Fruit fly (Drosophila melanogaster) whole organism, embryonic: ENCODE measurements around the gene BtbVII.

Experiments
- ATbp ChIP-seq: fragments of 200-800 bp; sonication (Bioruptor generic); optimal IDR thresholded peaks from 2 replicates; lab custom pipeline; 2017; ENCODE audit warnings: missing biosample characterization, mild to moderate bottlenecking, missing genetic modification characterization, missing genetic modification reagents
- Atf6 ChIP-seq: fragments of 200-800 bp; sonication (Bioruptor generic); IDR thresholded peaks from 2 replicates; pipeline ENCODE4 v1.3.6; 2022; ENCODE audit warnings: missing biosample characterization, missing genetic modification characterization
- CG10321 ChIP-seq: fragments of 200-800 bp; sonication (Bioruptor generic); IDR thresholded peaks from 2 replicates; pipeline ENCODE4 v1.3.6; 2022; ENCODE audit warnings: missing biosample characterization, missing genetic modification characterization
- CG11560 ChIP-seq: fragments of 200-800 bp; sonication (Bioruptor generic); IDR thresholded peaks from 3 replicates; pipeline ENCODE4 v1.3.6; 2022; ENCODE audit warnings: missing biosample characterization, missing genetic modification characterization
- CG11723 ChIP-seq: fragments of 200-800 bp; sonication (Bioruptor generic); optimal IDR thresholded peaks from 2 replicates; lab custom pipeline; 2017; ENCODE audit warnings: missing biosample characterization, mild to moderate bottlenecking, missing genetic modification characterization
- CG12071 ChIP-seq: fragments of 200-800 bp; sonication (Bioruptor generic); optimal IDR thresholded peaks from 3 replicates; lab custom pipeline; 2018; ENCODE audit warnings: missing biosample characterization, mild to moderate bottlenecking, missing genetic modification characterization
- CG13287 ChIP-seq: fragments of 200-800 bp; sonication (Bioruptor generic); IDR thresholded peaks from 2 replicates; pipeline ENCODE4 v1.3.6; 2022; ENCODE audit warnings: missing biosample characterization, missing genetic modification characterization; ENCODE audit not compliant: partially characterized antibody
- CG13624 ChIP-seq: fragments of 200-800 bp; sonication (Bioruptor generic); optimal IDR thresholded peaks from 2 replicates; lab custom pipeline; 2016; ENCODE audit warnings: missing biosample characterization, missing genetic modification characterization
- CG14667 ChIP-seq: fragments of 200-800 bp; sonication (Bioruptor generic); IDR thresholded peaks from 2 replicates; pipeline ENCODE4 v1.3.6; 2022; ENCODE audit warnings: missing biosample characterization, missing genetic modification characterization
- CG14710 ChIP-seq: fragments of 200-800 bp; sonication (Bioruptor generic); optimal IDR thresholded peaks from 3 replicates; lab custom pipeline; 2019; ENCODE audit warnings: missing biosample characterization, mild to moderate bottlenecking, missing genetic modification characterization, moderate library complexity
- CG17186 ChIP-seq: fragments of 200-800 bp; sonication (Bioruptor generic); optimal IDR thresholded peaks from 3 replicates; lab custom pipeline; 2017; ENCODE audit warnings: missing biosample characterization, missing genetic modification reagents, missing genetic modification characterization
- CG17328 ChIP-seq: fragments of 200-800 bp; sonication (Bioruptor generic); IDR thresholded peaks from 2 replicates; pipeline ENCODE4 v1.3.6; 2022; ENCODE audit warnings: missing biosample characterization, missing genetic modification characterization
- CG17612 ChIP-seq: fragments of 200-800 bp; sonication (Bioruptor generic); IDR thresholded peaks from 2 replicates; pipeline ENCODE4 v1.3.6; 2022; ENCODE audit warnings: missing biosample characterization, missing genetic modification characterization
- CG17802 ChIP-seq: fragments of 200-800 bp; sonication (Bioruptor generic); optimal IDR thresholded peaks from 2 replicates; lab custom pipeline; 2018; ENCODE audit warnings: missing biosample characterization, mild to moderate bottlenecking, missing genetic modification characterization, moderate library complexity
- CG2875 ChIP-seq: fragments of 200-800 bp; sonication (Bioruptor generic); optimal IDR thresholded peaks from 2 replicates; lab custom pipeline; 2017; ENCODE audit warnings: missing biosample characterization, mild to moderate bottlenecking, missing genetic modification characterization, missing genetic modification reagents
- CG30431 ChIP-seq: fragments of 200-800 bp; sonication (Bioruptor generic); optimal IDR thresholded peaks from 2 replicates; lab custom pipeline; 2017; ENCODE audit warnings: missing biosample characterization, missing genetic modification characterization
- CG31365 ChIP-seq: fragments of 200-800 bp; sonication (Bioruptor generic); optimal IDR thresholded peaks from 2 replicates; lab custom pipeline; 2018; ENCODE audit warnings: missing biosample characterization, mild to moderate bottlenecking, missing genetic modification characterization
- CG31441 ChIP-seq: fragments of 200-800 bp; sonication (Bioruptor generic); IDR thresholded peaks from 2 replicates; pipeline ENCODE4 v1.3.6; 2022; ENCODE audit warnings: missing biosample characterization, missing genetic modification characterization
- CG3407 ChIP-seq: fragments of 200-800 bp; sonication (Bioruptor generic); optimal IDR thresholded peaks from 2 replicates; lab custom pipeline; 2018; ENCODE audit warnings: missing biosample characterization, mild to moderate bottlenecking, missing genetic modification characterization
- CG4730 ChIP-seq: fragments of 200-800 bp; sonication (Bioruptor generic); IDR thresholded peaks from 2 replicates; pipeline ENCODE4 v1.3.6; 2022; ENCODE audit warnings: missing biosample characterization, missing genetic modification characterization
- CG6765 ChIP-seq: fragments of 200-800 bp; sonication (Bioruptor generic); optimal IDR thresholded peaks from 3 replicates; lab custom pipeline; 2017; ENCODE audit warnings: missing biosample characterization, mild to moderate bottlenecking, missing genetic modification characterization
- CG9215 ChIP-seq: fragments of 200-800 bp; sonication (Bioruptor generic); IDR thresholded peaks from 2 replicates; pipeline ENCODE4 v1.3.6; 2022; ENCODE audit warnings: missing biosample characterization, missing genetic modification characterization
- Dek ChIP-seq: fragments of 200-800 bp; sonication (Bioruptor generic); optimal IDR thresholded peaks from 3 replicates; lab custom pipeline; 2019; ENCODE audit warnings: missing biosample characterization, mild to moderate bottlenecking, missing genetic modification characterization, moderate library complexity
- Doc2 ChIP-seq: fragments of 200-800 bp; sonication (Bioruptor generic); IDR thresholded peaks from 2 replicates; pipeline ENCODE4 v1.3.6; 2022; ENCODE audit warnings: missing biosample characterization, missing genetic modification characterization
- ERR ChIP-seq: fragments of 200-800 bp; sonication (Bioruptor generic); optimal IDR thresholded peaks from 2 replicates; lab custom pipeline; 2016; ENCODE audit warnings: missing biosample characterization, missing genetic modification characterization
- Fer2 ChIP-seq: fragments of 200-800 bp; sonication (Bioruptor generic); optimal IDR thresholded peaks from 2 replicates; lab custom pipeline; 2018; ENCODE audit warnings: missing biosample characterization, mild to moderate bottlenecking, missing genetic modification characterization, moderate library complexity
- Hey ChIP-seq: fragments of 200-800 bp; sonication (Bioruptor generic); optimal IDR thresholded peaks from 3 replicates; lab custom pipeline; 2018; ENCODE audit warnings: missing biosample characterization, mild to moderate bottlenecking, missing genetic modification characterization
- Hr3 ChIP-seq: fragments of 200-800 bp; sonication (Bioruptor generic); optimal IDR thresholded peaks from 3 replicates; lab custom pipeline; 2016; ENCODE audit warnings: missing biosample characterization, missing genetic modification characterization
- Hr39 ChIP-seq: fragments of >200 bp; optimal IDR thresholded peaks from 2 replicates; lab custom pipeline; 2017
- Lim3 ChIP-seq: fragments of 200-800 bp; sonication (Bioruptor generic); IDR thresholded peaks from 2 replicates; pipeline ENCODE4 v1.3.6; 2022; ENCODE audit warnings: missing biosample characterization, missing genetic modification characterization
- MESR4 ChIP-seq: fragments of 200-800 bp; sonication (Bioruptor generic); optimal IDR thresholded peaks from 2 replicates; lab custom pipeline; 2018; ENCODE audit warnings: missing biosample characterization, mild to moderate bottlenecking, missing genetic modification characterization, moderate library complexity
- Neu2 ChIP-seq: fragments of 200-800 bp; sonication (Bioruptor generic); optimal IDR thresholded peaks from 3 replicates; lab custom pipeline; 2016; ENCODE audit warnings: missing biosample characterization, missing genetic modification characterization, borderline replicate concordance
- NfI ChIP-seq: fragments of 200-800 bp; sonication (Bioruptor generic); optimal IDR thresholded peaks from 3 replicates; lab custom pipeline; 2018; ENCODE audit warnings: missing biosample characterization, mild to moderate bottlenecking, missing genetic modification characterization, moderate library complexity
- ase ChIP-seq: fragments of 200-800 bp; sonication (Bioruptor generic); IDR thresholded peaks from 3 replicates; pipeline ENCODE4 v1.3.6; 2022; ENCODE audit warnings: missing biosample characterization, missing genetic modification characterization
- danr ChIP-seq: fragments of 200-800 bp; sonication (Bioruptor generic); IDR thresholded peaks from 2 replicates; pipeline ENCODE4 v1.3.6; 2022; ENCODE audit warnings: missing biosample characterization, missing genetic modification characterization
- dimm ChIP-seq: fragments of 200-800 bp; sonication (Bioruptor generic); IDR thresholded peaks from 2 replicates; pipeline ENCODE4 v1.3.6; 2022; ENCODE audit warnings: missing biosample characterization, missing genetic modification characterization
- gt ChIP-seq: fragments of 200-800 bp; sonication (Bioruptor generic); IDR thresholded peaks from 2 replicates; pipeline ENCODE4 v1.3.6; 2022; ENCODE audit warnings: missing biosample characterization, missing genetic modification characterization
- kah ChIP-seq: fragments of 200-800 bp; sonication (Bioruptor generic); optimal IDR thresholded peaks from 2 replicates; lab custom pipeline; 2018; ENCODE audit warnings: missing biosample characterization, mild to moderate bottlenecking, missing genetic modification characterization
- lola ChIP-seq, 3 experiments: fragments of >200 bp in 2 of 3; fragments of 200-800 bp in 1 of 3; sonication (Bioruptor generic) in 1 of 3; optimal IDR thresholded peaks; 2 replicates each; lab custom pipeline; 2017 to 2019; ENCODE audit warnings: missing biosample characterization in 3 of 3, missing genetic modification characterization in 3 of 3, mild to moderate bottlenecking in 1 of 3, moderate library complexity in 1 of 3
- mld ChIP-seq: fragments of 200-800 bp; sonication (Bioruptor generic); IDR thresholded peaks from 3 replicates; pipeline ENCODE4 v1.3.6; 2022; ENCODE audit warnings: missing biosample characterization, missing genetic modification characterization; ENCODE audit not compliant: partially characterized antibody
- nom ChIP-seq: fragments of 200-800 bp; sonication (Bioruptor generic); optimal IDR thresholded peaks from 2 replicates; lab custom pipeline; 2017; ENCODE audit warnings: missing biosample characterization, missing genetic modification characterization, mild to moderate bottlenecking, moderate library complexity, missing genetic modification reagents
- org-1 ChIP-seq: fragments of 200-800 bp; sonication (Bioruptor generic); optimal IDR thresholded peaks from 2 replicates; lab custom pipeline; 2017; ENCODE audit warnings: missing biosample characterization, missing genetic modification characterization
- pfk ChIP-seq: fragments of 200-800 bp; sonication (Bioruptor generic); optimal IDR thresholded peaks from 2 replicates; lab custom pipeline; 2018; ENCODE audit warnings: missing biosample characterization, mild to moderate bottlenecking, missing genetic modification characterization, moderate library complexity
- pum ChIP-seq: fragments of 200-800 bp; sonication (Bioruptor generic); optimal IDR thresholded peaks from 2 replicates; lab custom pipeline; 2016; ENCODE audit warnings: missing biosample characterization, missing genetic modification characterization
- repo ChIP-seq: fragments of 200-800 bp; sonication (Bioruptor generic); optimal IDR thresholded peaks from 2 replicates; lab custom pipeline; 2016; ENCODE audit warnings: missing biosample characterization, missing genetic modification characterization
- sd ChIP-seq: fragments of 200-800 bp; sonication (Bioruptor generic); optimal IDR thresholded peaks from 3 replicates; lab custom pipeline; 2018; ENCODE audit warnings: missing biosample characterization, mild to moderate bottlenecking, missing genetic modification characterization, moderate library complexity
- stwl ChIP-seq: fragments of 200-800 bp; sonication (Bioruptor generic); optimal IDR thresholded peaks from 3 replicates; lab custom pipeline; 2018; ENCODE audit warnings: missing biosample characterization, mild to moderate bottlenecking, missing genetic modification characterization, moderate library complexity
- tap ChIP-seq: fragments of 200-800 bp; optimal IDR thresholded peaks from 3 replicates; lab custom pipeline; 2019; ENCODE audit warnings: missing biosample characterization, mild to moderate bottlenecking, missing genetic modification characterization, moderate library complexity
- zf30C ChIP-seq: fragments of 200-800 bp; sonication (Bioruptor generic); optimal IDR thresholded peaks from 3 replicates; lab custom pipeline; 2018; ENCODE audit warnings: missing biosample characterization, mild to moderate bottlenecking, missing genetic modification characterization
- zfh1 ChIP-seq: fragments of 200-800 bp; sonication (Bioruptor generic); IDR thresholded peaks from 3 replicates; pipeline ENCODE4 v1.3.6; 2022; ENCODE audit warnings: missing biosample characterization, missing genetic modification characterization

Gene BtbVII

DNA sequence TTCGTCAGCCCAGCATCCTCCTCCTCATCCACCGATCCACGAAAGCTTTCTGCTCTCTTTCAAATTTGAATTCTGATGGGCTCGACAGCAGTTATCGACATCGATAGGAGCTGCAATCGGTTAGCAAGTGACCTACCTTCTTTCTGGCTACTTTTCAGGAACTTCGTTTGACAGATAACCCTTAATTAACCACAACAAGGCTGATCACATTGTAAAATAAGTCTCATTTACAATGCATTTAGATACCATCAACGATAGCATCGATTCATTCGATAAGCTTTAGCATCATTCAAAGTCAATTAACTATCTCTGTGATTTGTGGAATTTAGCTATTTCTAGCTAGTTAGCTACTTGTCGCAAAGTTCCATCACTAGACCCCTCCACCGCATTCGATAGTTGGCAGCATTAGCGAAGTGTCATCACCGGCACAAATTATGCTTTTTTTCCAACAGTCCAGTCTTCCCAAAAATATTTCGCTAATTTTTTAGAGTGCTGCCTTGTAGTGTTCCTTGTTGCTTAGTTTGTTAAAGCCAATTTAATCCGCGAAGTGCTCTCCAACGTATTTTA is 30.2 kb downstream of the BtbVII start, which contains the start of the genes MnM and Girdin (continued):
- TF ChIP-seq dimm (no peak), CG17328 (GFP tag; lab: Robert Waterston, UW) (no peak), Atf6 (no peak; the same call in 1 of the 2 replicates), CG3407 (GFP tag; lab: Kevin White, UChicago) (no peak), Hr39 (lab: Kevin White, UChicago) (no peak), mld (GFP tag; lab: Robert Waterston, UW) (peak; percentile 60; the same call in 1 of the 3 replicates), CG31441 (no peak), CG17612 (GFP tag; lab: Robert Waterston, UW) (no peak), nom (GFP tag; lab: Kevin White, UChicago) (no peak), repo (peak; percentile 54), lola (GFP tag; optimal IDR thresholded peaks at IDR 0.05; lab: Kevin White, UChicago) (peak in 1 of 3 experiments; percentile 58), org-1 (peak; percentile 12), NfI (GFP tag; lab: Kevin White, UChicago) (peak; percentile 53), Doc2 (GFP tag; lab: Robert Waterston, UW) (no peak), pum (GFP tag; lab: Kevin White, UChicago) (peak; percentile 79), sd (tag; lab: Kevin White, UChicago) (peak; percentile 91), Hey (tag; lab: Kevin White, UChicago) (no peak), tap (tag; lab: Kevin White, UChicago) (no peak), CG14710 (tag; lab: Kevin White, UChicago) (peak; percentile 75), CG11560 (peak; percentile 53; the same call in 1 of the 3 replicates), kah (GFP tag; lab: Kevin White, UChicago) (no peak), ATbp (GFP tag; lab: Kevin White, UChicago) (no peak), stwl (tag; lab: Kevin White, UChicago) (peak; percentile 33), CG9215 (peak; percentile 67), MESR4 (GFP tag; lab: Kevin White, UChicago) (peak; percentile 63), CG10321 (GFP tag; lab: Robert Waterston, UW) (no peak), CG13287 (GFP tag; lab: Robert Waterston, UW) (peak; percentile 89), CG11723 (no peak), zf30C (GFP tag; lab: Kevin White, UChicago) (no peak), CG2875 (GFP tag; lab: Kevin White, UChicago) (no peak), Dek (peak; percentile 29), CG30431 (GFP tag; lab: Kevin White, UChicago) (peak; percentile 15), Lim3 (GFP tag; lab: Robert Waterston, UW) (no peak), CG13624 (GFP tag; lab: Kevin White, UChicago) (peak; percentile 80), zfh1 (GFP tag; lab: Robert Waterston, UW) (peak; percentile 16; the same call in 1 of the 3 replicates), danr (GFP tag; lab: Robert Waterston, UW) (no peak), ase (GFP tag; lab: Robert Waterston, UW) (no peak), CG4730 (0 out of 2 replicates have a peak, but pooled peaks have one; percentile 11), CG17186 (peak; percentile 53), gt (GFP tag; lab: Robert Waterston, UW) (no peak), Neu2 (GFP tag; lab: Kevin White, UChicago) (peak; percentile 50), Fer2 (peak; percentile 24), ERR (peak; percentile 55), CG14667 (GFP tag; lab: Robert Waterston, UW) (no peak), CG17802 (no peak), CG12071 (GFP tag; lab: Kevin White, UChicago) (no peak), CG31365 (no peak), pfk (GFP tag; lab: Kevin White, UChicago) (no peak), Hr3 (GFP tag; lab: Kevin White, UChicago) (peak; percentile 86), CG6765 (GFP tag; lab: Kevin White, UChicago) (no peak)
